Fruit fly (Drosophila melanogaster) whole organism, wandering third instar larva: ENCODE results near the gene CG9328.

Source experiments
- Abd-B ChIP-seq: fragments of >200 bp; optimal IDR thresholded peaks from 2 replicates; lab custom pipeline; 2017; ENCODE audit warnings: missing biosample characterization, missing genetic modification characterization
- CG9705 ChIP-seq: fragments of 200-800 bp; sonication (Bioruptor generic); optimal IDR thresholded peaks from 2 replicates; lab custom pipeline; 2018; ENCODE audit warnings: missing biosample characterization, mild to moderate bottlenecking, missing genetic modification characterization
- Hr83 ChIP-seq: fragments of 200-300 bp; sonication (Bioruptor generic); optimal IDR thresholded peaks from 2 replicates; lab custom pipeline; 2016; ENCODE audit warnings: missing biosample characterization, mild to moderate bottlenecking, missing genetic modification characterization, moderate library complexity; ENCODE audit not compliant: poor library complexity, severe bottlenecking
- Myc ChIP-seq: fragments of >200 bp; optimal IDR thresholded peaks from 2 replicates; lab custom pipeline; 2017
- OdsH ChIP-seq: fragments of 200-800 bp; sonication (Bioruptor generic); optimal IDR thresholded peaks from 2 replicates; lab custom pipeline; 2016; ENCODE audit warnings: missing biosample characterization, mild to moderate bottlenecking, missing genetic modification characterization
- Vsx2 ChIP-seq: fragments of 200-300, 225-300 bp; sonication (Bioruptor generic); optimal IDR thresholded peaks from 2 replicates; lab custom pipeline; 2018; ENCODE audit warnings: missing biosample characterization, missing genetic modification characterization; ENCODE audit not compliant: partially characterized antibody
- fru ChIP-seq: fragments of 200-800 bp; sonication (Bioruptor generic); optimal IDR thresholded peaks from 3 replicates; lab custom pipeline; 2016; ENCODE audit warnings: missing biosample characterization, mild to moderate bottlenecking, missing genetic modification characterization
- sage ChIP-seq: fragments of 200-800 bp; sonication (Bioruptor generic); optimal IDR thresholded peaks from 2 replicates; lab custom pipeline; 2016; ENCODE audit warnings: missing biosample characterization, mild to moderate bottlenecking, missing genetic modification characterization
- usp ChIP-seq: fragments of >200 bp; optimal IDR thresholded peaks from 2 replicates; lab custom pipeline; 2017; ENCODE audit warnings: missing biosample characterization, missing genetic modification characterization
- woc ChIP-seq: sonication (Bioruptor generic); optimal IDR thresholded peaks from 2 replicates; lab custom pipeline; 2016; ENCODE audit warnings: missing biosample characterization, mild to moderate bottlenecking, missing genetic modification characterization

DNA sequence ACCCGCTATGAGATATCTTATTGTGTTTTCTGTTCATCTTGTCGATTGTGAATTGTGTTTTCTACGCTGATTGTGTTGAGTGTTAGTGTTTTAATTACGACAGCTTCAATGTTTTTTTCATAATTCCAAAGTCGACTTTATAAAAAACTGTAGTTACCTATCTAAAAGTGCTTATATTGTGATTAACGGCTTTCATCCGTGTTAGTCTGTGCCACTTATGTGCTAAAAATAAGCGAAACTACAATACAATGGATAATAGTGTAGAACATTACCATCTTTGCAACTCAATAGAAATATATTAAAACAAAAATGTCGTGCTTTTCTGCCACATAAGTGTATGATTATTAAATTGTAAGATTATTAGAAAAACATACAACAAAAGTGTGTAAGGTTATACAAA, 18.6 kb downstream of the CG9328 start, which contains the start of gene CG33322:
- TF ChIP-seq sage (no peak), OdsH (GFP tag; lab: Kevin White, UChicago) (no peak), usp (no peak), fru (GFP tag; lab: Kevin White, UChicago) (no peak), Myc (no peak), woc (no peak), CG9705 (GFP tag; lab: Kevin White, UChicago) (no peak), Vsx2 (no peak), Abd-B (GFP tag; lab: Kevin White, UChicago) (no peak), Hr83 (no peak)
